Fruit fly (Drosophila melanogaster) whole organism, pupa: ENCODE measurements around the gene TfIIFalpha.
A peak's percentile ranks its signal among the peaks of the same experiment; 100 is the strongest.

ENCODE experiments used
- CG10348 ChIP-seq: fragments of 200-800 bp; sonication (Bioruptor generic); IDR thresholded peaks from 2 replicates; pipeline ENCODE4 v1.3.6; 2022; ENCODE audit warnings: missing biosample characterization, missing genetic modification characterization
- CG12605 ChIP-seq: fragments of 200-800 bp; sonication (Bioruptor generic); IDR thresholded peaks from 2 replicates; pipeline ENCODE4 v1.3.6; 2022; ENCODE audit warnings: missing biosample characterization, missing genetic modification characterization
- CG13204 ChIP-seq: fragments of 200-800 bp; sonication (Bioruptor generic); optimal IDR thresholded peaks from 2 replicates; lab custom pipeline; 2018; ENCODE audit warnings: missing biosample characterization, mild to moderate bottlenecking, missing genetic modification characterization, moderate library complexity
- CG14655 ChIP-seq: fragments of 200-800 bp; sonication (Bioruptor generic); optimal IDR thresholded peaks from 3 replicates; lab custom pipeline; 2017; ENCODE audit warnings: mild to moderate bottlenecking, missing biosample characterization, missing genetic modification reagents, missing genetic modification characterization
- CG15710 ChIP-seq: fragments of 200-800 bp; sonication (Bioruptor generic); optimal IDR thresholded peaks from 2 replicates; lab custom pipeline; 2018; ENCODE audit warnings: missing biosample characterization, mild to moderate bottlenecking, missing genetic modification characterization, moderate library complexity
- CG17806 ChIP-seq: fragments of 200-800 bp; sonication (Bioruptor generic); optimal IDR thresholded peaks from 2 replicates; lab custom pipeline; 2018; ENCODE audit warnings: missing biosample characterization, mild to moderate bottlenecking, missing genetic modification characterization, moderate library complexity
- CG32121 ChIP-seq: fragments of 200-800 bp; sonication (Bioruptor generic); IDR thresholded peaks from 2 replicates; pipeline ENCODE4 v1.3.6; 2022; ENCODE audit warnings: missing biosample characterization, missing genetic modification characterization
- CG34367 ChIP-seq: fragments of 200-800 bp; sonication (Bioruptor generic); optimal IDR thresholded peaks from 2 replicates; lab custom pipeline; 2018; ENCODE audit warnings: missing biosample characterization, mild to moderate bottlenecking, missing genetic modification characterization
- CG4496 ChIP-seq: fragments of 200-800 bp; sonication (Bioruptor generic); IDR thresholded peaks from 3 replicates; pipeline ENCODE4 v1.3.6; 2022; ENCODE audit warnings: missing biosample characterization, missing genetic modification characterization
- CG8159 ChIP-seq: fragments of 200-800 bp; sonication (Bioruptor generic); optimal IDR thresholded peaks from 3 replicates; lab custom pipeline; 2018; ENCODE audit warnings: missing biosample characterization, mild to moderate bottlenecking, missing genetic modification characterization, moderate library complexity
- CG8301 ChIP-seq: fragments of 200-800 bp; sonication (Bioruptor generic); optimal IDR thresholded peaks from 2 replicates; lab custom pipeline; 2018; ENCODE audit warnings: missing biosample characterization, mild to moderate bottlenecking, missing genetic modification characterization
- CG9948 ChIP-seq: fragments of 200-800 bp; sonication (Bioruptor generic); optimal IDR thresholded peaks from 2 replicates; lab custom pipeline; 2018; ENCODE audit warnings: missing biosample characterization, mild to moderate bottlenecking, missing genetic modification characterization, moderate library complexity
- D1 ChIP-seq: fragments of 200-800 bp; sonication (Bioruptor generic); optimal IDR thresholded peaks from 2 replicates; lab custom pipeline; 2018; ENCODE audit warnings: missing biosample characterization, mild to moderate bottlenecking, missing genetic modification characterization, moderate library complexity
- EcR ChIP-seq: fragments of 200-800 bp; sonication (Bioruptor generic); optimal IDR thresholded peaks from 3 replicates; lab custom pipeline; 2019; ENCODE audit warnings: missing biosample characterization, missing genetic modification characterization, mild to moderate bottlenecking, moderate library complexity, missing genetic modification reagents
- Ets98B ChIP-seq: fragments of 200-800 bp; sonication (Bioruptor generic); IDR thresholded peaks from 2 replicates; pipeline ENCODE4 v1.3.6; 2022; ENCODE audit warnings: missing biosample characterization, missing genetic modification characterization
- Pif1A ChIP-seq: fragments of 200-800 bp; sonication (Bioruptor generic); optimal IDR thresholded peaks from 3 replicates; lab custom pipeline; 2016; ENCODE audit warnings: missing biosample characterization, missing genetic modification characterization
- Pif1B ChIP-seq: fragments of 200-800 bp; sonication (Bioruptor generic); optimal IDR thresholded peaks from 3 replicates; lab custom pipeline; 2016; ENCODE audit warnings: missing biosample characterization, missing genetic modification characterization
- fd96Ca ChIP-seq: fragments of 200-800 bp; sonication (Bioruptor generic); IDR thresholded peaks from 3 replicates; pipeline ENCODE4 v1.3.6; 2022; ENCODE audit warnings: missing biosample characterization, missing genetic modification characterization
- gl ChIP-seq: fragments of 200-800 bp; sonication (Bioruptor generic); optimal IDR thresholded peaks from 2 replicates; lab custom pipeline; 2018; ENCODE audit warnings: missing biosample characterization, mild to moderate bottlenecking, missing genetic modification characterization
- rn ChIP-seq: fragments of 200-800 bp; sonication (Bioruptor generic); IDR thresholded peaks from 2 replicates; pipeline ENCODE4 v1.3.6; 2022; ENCODE audit warnings: missing biosample characterization, missing genetic modification characterization

Gene TfIIFalpha

DNA sequence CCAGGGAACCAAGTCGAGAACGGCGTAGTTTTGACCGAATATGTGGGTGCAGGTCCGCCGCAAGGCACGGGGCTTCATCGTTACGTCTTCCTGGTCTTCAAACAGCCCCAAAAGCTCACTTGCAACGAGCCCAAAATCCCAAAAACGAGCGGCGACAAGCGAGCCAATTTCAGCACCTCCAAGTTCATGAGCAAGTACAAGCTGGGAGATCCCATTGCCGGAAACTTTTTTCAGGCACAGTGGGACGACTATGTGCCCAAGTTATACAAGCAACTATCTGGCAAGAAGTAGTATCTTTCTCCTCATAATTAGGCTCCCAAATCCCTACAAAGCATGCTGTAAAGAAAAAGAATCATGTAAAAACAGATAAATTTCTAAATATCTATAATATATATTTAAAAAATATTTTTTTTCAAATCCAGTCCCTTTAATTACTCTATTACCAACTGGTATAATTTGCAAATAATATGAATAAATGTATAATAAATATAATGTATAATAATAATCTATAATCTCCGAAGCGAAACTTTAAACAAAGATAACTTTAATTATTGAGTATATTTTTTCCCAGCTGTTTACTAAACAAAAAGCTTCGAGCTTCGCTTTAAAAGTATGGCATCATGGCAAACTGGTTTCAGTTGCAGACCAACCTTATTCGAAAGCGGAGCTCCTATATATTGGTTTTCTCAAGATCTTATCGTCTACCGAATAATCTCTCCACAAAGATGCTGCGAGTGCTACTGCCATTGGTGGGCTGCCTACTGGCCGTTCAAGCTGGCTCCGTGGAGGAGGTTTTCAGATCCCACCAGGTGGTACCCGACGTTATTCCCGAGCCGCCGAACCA is 36.6 kb upstream of the TfIIFalpha start, which contains the start of gene CG17919:
CG17919 (plus strand) TSS at position 634 of the 844 bp plus-strand sequence.
- no peak for TF ChIP-seq CG4496
- TF ChIP-seq D1 (tag; lab: Kevin White, UChicago), result peak; percentile 11
- TF ChIP-seq Ets98B (GFP tag; lab: Robert Waterston, UW), result peak; percentile 6; the same call in 1 of the 2 replicates
- TF ChIP-seq gl, result no peak
- no peak for TF ChIP-seq CG17806 (tag; lab: Kevin White, UChicago)
- no peak for TF ChIP-seq CG15710 (tag; lab: Kevin White, UChicago)
- no peak for TF ChIP-seq CG10348
- TF ChIP-seq Pif1A (GFP tag; lab: Kevin White, UChicago), result peak; percentile 12
- TF ChIP-seq CG8159, result peak; percentile 8
- 0 out of 2 replicates have a peak, but pooled peaks have one; percentile 12 for TF ChIP-seq CG32121 (GFP tag; lab: Robert Waterston, UW)
- TF ChIP-seq CG13204 (GFP tag; lab: Kevin White, UChicago), result no peak
- peak; percentile 26 for TF ChIP-seq Pif1B (GFP tag; lab: Kevin White, UChicago)
- TF ChIP-seq CG14655 (GFP tag; lab: Kevin White, UChicago), result no peak
- no peak for TF ChIP-seq CG9948 (tag; lab: Kevin White, UChicago)
- peak; percentile 34; the same call in 1 of the 3 replicates for TF ChIP-seq fd96Ca (GFP tag; lab: Robert Waterston, UW)
- TF ChIP-seq CG12605 (GFP tag; lab: Robert Waterston, UW), result no peak

- TF ChIP-seq CG17806 (tag; lab: Kevin White, UChicago), result no peak
- no peak for TF ChIP-seq Ets98B (GFP tag; lab: Robert Waterston, UW)
- no peak for TF ChIP-seq CG14655 (GFP tag; lab: Kevin White, UChicago)
- TF ChIP-seq rn (GFP tag; lab: Robert Waterston, UW), result no peak
- no peak for TF ChIP-seq gl
- TF ChIP-seq fd96Ca (GFP tag; lab: Robert Waterston, UW), result no peak
- TF ChIP-seq CG8159, result no peak
- TF ChIP-seq CG34367 (tag; lab: Kevin White, UChicago), result no peak
- no peak for TF ChIP-seq EcR (GFP tag; lab: Kevin White, UChicago)
- no peak for TF ChIP-seq CG10348
- TF ChIP-seq Pif1A (GFP tag; lab: Kevin White, UChicago), result no peak
- no peak for TF ChIP-seq CG9948 (tag; lab: Kevin White, UChicago)
- no peak for TF ChIP-seq CG13204 (GFP tag; lab: Kevin White, UChicago)
- no peak for TF ChIP-seq CG15710 (tag; lab: Kevin White, UChicago)
- TF ChIP-seq CG8301, result no peak
- TF ChIP-seq CG32121 (GFP tag; lab: Robert Waterston, UW), result no peak
- TF ChIP-seq Pif1B (GFP tag; lab: Kevin White, UChicago), result no peak
- no peak for TF ChIP-seq CG4496
Measured at dm6 chr3R:6345814-6346213, 34.5 kb upstream of the TfIIFalpha start, which contains the start of the genes SmD2 and CG18048. Gene SmD2, minus strand, starts transcription at chr3R:6345911. Gene CG18048, plus strand, starts transcription at chr3R:6346111.

DNA sequence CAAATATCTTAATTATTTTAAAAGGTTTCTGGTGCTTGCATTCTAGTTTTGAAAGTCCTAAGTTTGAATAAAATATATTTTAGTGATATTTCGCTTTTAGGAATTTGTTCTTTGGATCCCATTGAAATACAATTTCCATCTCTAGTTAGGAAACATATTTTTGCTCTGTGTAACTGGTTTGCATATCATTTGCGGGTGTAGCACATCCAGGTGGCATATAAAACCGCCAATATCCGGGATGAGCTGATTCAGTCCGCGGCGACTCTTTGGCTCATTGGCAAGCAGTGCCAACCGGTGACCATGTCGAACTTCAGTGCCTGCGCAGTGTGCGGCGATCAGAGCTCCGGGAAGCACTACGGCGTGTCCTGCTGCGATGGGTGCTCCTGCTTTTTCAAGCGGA is 31.3 kb upstream of the TfIIFalpha start, which contains the start of gene Hr83:
Hr83 (plus strand) TSS at position 301 of the 400 bp plus-strand sequence.
- TF ChIP-seq CG14655 (GFP tag; lab: Kevin White, UChicago), result no peak
- TF ChIP-seq D1 (tag; lab: Kevin White, UChicago), result no peak
- no peak for TF ChIP-seq CG8159
- TF ChIP-seq CG10348, result no peak
- no peak for TF ChIP-seq CG13204 (GFP tag; lab: Kevin White, UChicago)
- no peak for TF ChIP-seq gl
- TF ChIP-seq CG32121 (GFP tag; lab: Robert Waterston, UW), result no peak
- no peak for TF ChIP-seq EcR (GFP tag; lab: Kevin White, UChicago)
- no peak for TF ChIP-seq CG4496
- TF ChIP-seq Ets98B (GFP tag; lab: Robert Waterston, UW), result no peak
- no peak for TF ChIP-seq CG15710 (tag; lab: Kevin White, UChicago)
- no peak for TF ChIP-seq CG34367 (tag; lab: Kevin White, UChicago)
- no peak for TF ChIP-seq CG9948 (tag; lab: Kevin White, UChicago)
- TF ChIP-seq CG12605 (GFP tag; lab: Robert Waterston, UW), result no peak

- TF ChIP-seq CG8159 (no peak), Pif1B (GFP tag; lab: Kevin White, UChicago) (no peak), CG10348 (no peak)
Measured at dm6 chr3R:6350755-6351154, 29.5 kb upstream of the TfIIFalpha start, which contains the start of gene Pak. Gene Pak, plus strand, starts transcription at chr3R:6350896.

DNA sequence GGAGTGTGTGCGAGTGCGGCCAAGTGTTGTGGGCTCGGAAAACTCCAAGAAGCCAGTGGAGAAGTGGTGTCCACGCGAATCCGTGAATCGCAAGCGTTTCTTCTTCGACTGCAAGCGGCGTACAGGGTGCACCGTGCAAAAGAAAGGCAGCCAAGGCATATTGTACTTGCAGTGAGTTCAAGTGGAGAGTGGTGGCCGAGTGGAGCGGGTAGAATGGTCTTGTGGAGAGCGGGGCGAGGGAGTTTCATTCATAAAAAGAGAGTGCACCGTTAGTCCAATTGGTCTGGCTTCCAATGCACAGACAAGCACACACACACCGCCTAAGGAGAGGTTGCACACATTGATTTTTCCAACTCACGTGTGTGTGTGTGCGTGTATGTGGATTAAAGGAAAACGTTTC is 29.1 kb upstream of the TfIIFalpha start:
- no peak for TF ChIP-seq CG34367 (tag; lab: Kevin White, UChicago)
- TF ChIP-seq Pif1A (GFP tag; lab: Kevin White, UChicago), result no peak
- TF ChIP-seq CG17806 (tag; lab: Kevin White, UChicago), result no peak
- TF ChIP-seq EcR (GFP tag; lab: Kevin White, UChicago), result peak; percentile 23
- TF ChIP-seq CG15710 (tag; lab: Kevin White, UChicago), result no peak
- TF ChIP-seq Pif1B (GFP tag; lab: Kevin White, UChicago), result no peak
- peak; percentile 16; the same call in 1 of the 3 replicates for TF ChIP-seq CG4496
- TF ChIP-seq Ets98B (GFP tag; lab: Robert Waterston, UW), result no peak; the same call in 1 of the 2 replicates
- no peak for TF ChIP-seq CG32121 (GFP tag; lab: Robert Waterston, UW)
- no peak for TF ChIP-seq CG8301
